Worm (Caenorhabditis elegans) whole organism, L3 larva: Measurements from ENCODE around the gene F54C9.14.
A peak's percentile ranks its signal among the peaks of the same experiment; 100 is the strongest.

Source experiments
- R02D3.7 ChIP-seq: fragments of 150-350 bp; optimal IDR thresholded peaks from 2 replicates; lab custom pipeline; 2014; ENCODE audit warnings: missing biosample characterization, missing genetic modification characterization
- ZK546.5 ChIP-seq: sonication (generic microtip); optimal IDR thresholded peaks from 2 replicates; lab custom pipeline; 2017; ENCODE audit warnings: missing biosample characterization, missing genetic modification characterization
- aly-2 ChIP-seq: fragments of 150-350 bp; optimal IDR thresholded peaks from 2 replicates; lab custom pipeline; 2014; ENCODE audit warnings: missing biosample characterization, missing genetic modification characterization
- ceh-82 ChIP-seq: fragments of 150-350 bp; optimal IDR thresholded peaks from 2 replicates; lab custom pipeline; 2014; ENCODE audit warnings: missing biosample characterization, missing genetic modification characterization
- ceh-9 ChIP-seq: sonication (generic microtip); optimal IDR thresholded peaks from 2 replicates; lab custom pipeline; 2018; ENCODE audit warnings: missing biosample characterization, missing genetic modification characterization
- daf-12 ChIP-seq: fragments of 150-350 bp; optimal IDR thresholded peaks from 2 replicates; lab custom pipeline; 2014; ENCODE audit warnings: missing biosample characterization, missing genetic modification reagents, missing genetic modification characterization
- egl-5 ChIP-seq: fragments of 150-350 bp; optimal IDR thresholded peaks from 2 replicates; lab custom pipeline; 2017; ENCODE audit warnings: missing biosample characterization, missing genetic modification reagents, missing genetic modification characterization, inconsistent platforms
- elt-1 ChIP-seq: fragments of 150-350 bp; optimal IDR thresholded peaks from 2 replicates; lab custom pipeline; 2014; ENCODE audit warnings: missing biosample characterization, missing genetic modification characterization
- elt-2 ChIP-seq: sonication (generic microtip); optimal IDR thresholded peaks from 2 replicates; lab custom pipeline; 2016; ENCODE audit warnings: missing genetic modification reagents, mild to moderate bottlenecking, missing genetic modification characterization, missing compliant biosample characterization
- elt-3 ChIP-seq, 3 experiments: fragments of 150-350 bp in 1 of 3; sonication (generic microtip) in 2 of 3; optimal IDR thresholded peaks; 2 replicates in 2 of 3; 4 replicates in 1 of 3; lab custom pipeline; 2014 to 2017; ENCODE audit warnings: missing biosample characterization in 3 of 3, missing genetic modification characterization in 3 of 3
- eor-1 ChIP-seq, 2 experiments: fragments of 150-350 bp; optimal IDR thresholded peaks; 2 replicates each; lab custom pipeline; 2014 to 2018; ENCODE audit warnings: missing biosample characterization in 2 of 2, missing genetic modification characterization in 2 of 2
- fkh-10 ChIP-seq: sonication (generic microtip); optimal IDR thresholded peaks from 2 replicates; lab custom pipeline; 2017; ENCODE audit warnings: missing biosample characterization, missing genetic modification reagents, missing genetic modification characterization
- fkh-2 ChIP-seq: fragments of 150-350 bp; optimal IDR thresholded peaks from 2 replicates; lab custom pipeline; 2014; ENCODE audit warnings: missing biosample characterization, missing genetic modification reagents, missing genetic modification characterization
- fos-1 ChIP-seq: fragments of 150-350 bp; optimal IDR thresholded peaks from 2 replicates; lab custom pipeline; 2014; ENCODE audit warnings: missing biosample characterization, missing genetic modification characterization
- hmg-11 ChIP-seq: sonication (generic microtip); optimal IDR thresholded peaks from 2 replicates; lab custom pipeline; 2016; ENCODE audit warnings: missing genetic modification characterization, missing compliant biosample characterization
- jun-1 ChIP-seq: fragments of 150-350 bp; optimal IDR thresholded peaks from 2 replicates; lab custom pipeline; 2014; ENCODE audit warnings: missing biosample characterization, missing genetic modification reagents, missing genetic modification characterization
- lin-15B ChIP-seq: fragments of 150-350 bp; optimal IDR thresholded peaks from 2 replicates; lab custom pipeline; 2014; ENCODE audit warnings: missing biosample characterization, missing genetic modification characterization
- lin-39 ChIP-seq: fragments of 150-350 bp; optimal IDR thresholded peaks from 2 replicates; lab custom pipeline; 2018; ENCODE audit warnings: missing biosample characterization, missing genetic modification reagents, missing genetic modification characterization
- mdl-1 ChIP-seq: fragments of 150-350 bp; optimal IDR thresholded peaks from 2 replicates; lab custom pipeline; 2014; ENCODE audit warnings: missing biosample characterization, missing genetic modification characterization
- mml-1 ChIP-seq: fragments of 150-350 bp; sonication (generic microtip); optimal IDR thresholded peaks from 3 replicates; lab custom pipeline; 2014; ENCODE audit warnings: missing biosample characterization, missing genetic modification characterization
- nhr-11 ChIP-seq: fragments of 150-350 bp; optimal IDR thresholded peaks from 2 replicates; lab custom pipeline; 2014; ENCODE audit warnings: missing biosample characterization, missing genetic modification characterization
- nhr-12 ChIP-seq: fragments of 150-350 bp; optimal IDR thresholded peaks from 2 replicates; lab custom pipeline; 2014; ENCODE audit warnings: missing biosample characterization, missing genetic modification characterization
- nhr-23 ChIP-seq: fragments of 150-350 bp; optimal IDR thresholded peaks from 2 replicates; lab custom pipeline; 2014; ENCODE audit warnings: missing biosample characterization, missing genetic modification reagents, missing genetic modification characterization
- nhr-237 ChIP-seq: fragments of 150-350 bp; optimal IDR thresholded peaks from 2 replicates; lab custom pipeline; 2014; ENCODE audit warnings: missing biosample characterization, missing genetic modification characterization
- nhr-25 ChIP-seq: sonication (generic microtip); optimal IDR thresholded peaks from 2 replicates; lab custom pipeline; 2017; ENCODE audit warnings: missing biosample characterization, missing genetic modification characterization
- nhr-28 ChIP-seq: fragments of 150-350 bp; optimal IDR thresholded peaks from 2 replicates; lab custom pipeline; 2014; ENCODE audit warnings: missing biosample characterization, missing genetic modification characterization
- nhr-43 ChIP-seq: sonication (generic microtip); optimal IDR thresholded peaks from 2 replicates; lab custom pipeline; 2016; ENCODE audit warnings: mild to moderate bottlenecking, missing genetic modification characterization, missing compliant biosample characterization; ENCODE audit not compliant: poor library complexity, severe bottlenecking
- nhr-76 ChIP-seq: fragments of 150-350 bp; sonication (generic microtip); optimal IDR thresholded peaks from 5 replicates; lab custom pipeline; 2014; ENCODE audit warnings: missing biosample characterization, missing genetic modification characterization
- pha-4 ChIP-seq: fragments of 150-350 bp; optimal IDR thresholded peaks from 2 replicates; lab custom pipeline; 2014; ENCODE audit warnings: missing biosample characterization, missing genetic modification reagents, missing genetic modification characterization
- skn-1 ChIP-seq: fragments of 150-350 bp; optimal IDR thresholded peaks from 2 replicates; lab custom pipeline; 2014; ENCODE audit warnings: missing biosample characterization, missing genetic modification characterization
- snpc-4 ChIP-seq: fragments of 150-350 bp; optimal IDR thresholded peaks from 2 replicates; lab custom pipeline; 2014; ENCODE audit warnings: missing biosample characterization, missing genetic modification characterization
- tbx-2 ChIP-seq: sonication (generic microtip); optimal IDR thresholded peaks from 2 replicates; lab custom pipeline; 2016; ENCODE audit warnings: mild to moderate bottlenecking, missing genetic modification characterization, missing compliant biosample characterization
- unc-62 ChIP-seq: fragments of 150-350 bp; sonication (generic microtip); optimal IDR thresholded peaks from 4 replicates; lab custom pipeline; 2014; ENCODE audit warnings: missing biosample characterization, missing genetic modification reagents, missing genetic modification characterization
- zag-1 ChIP-seq: fragments of 150-350 bp; optimal IDR thresholded peaks from 2 replicates; lab custom pipeline; 2014; ENCODE audit warnings: missing biosample characterization, missing genetic modification characterization

F54C9.14 gene

ce11 chrII:8518210-8518609 lies 43.9 kb upstream of the F54C9.14 start, which contains the start of gene T13H5.8:
T13H5.8 (plus strand) TSS chrII:8518510.
- TF ChIP-seq unc-62 (GFP tag; lab: Kevin White, UChicago) (no peak), hmg-11 (tag; lab: Kevin White, UChicago) (no peak), snpc-4 (tag; lab: Kevin White, UChicago) (no peak), fkh-2 (tag; lab: Kevin White, UChicago) (no peak), jun-1 (tag; lab: Kevin White, UChicago) (no peak), nhr-237 (no peak), daf-12 (tag; lab: Kevin White, UChicago) (no peak), elt-1 (tag; lab: Kevin White, UChicago) (no peak), mdl-1 (tag; lab: Kevin White, UChicago) (no peak), zag-1 (tag; lab: Kevin White, UChicago) (no peak), nhr-11 (tag; lab: Kevin White, UChicago) (no peak), nhr-12 (tag; lab: Kevin White, UChicago) (no peak), fkh-10 (GFP tag; lab: Kevin White, UChicago) (no peak), lin-15B (tag; lab: Kevin White, UChicago) (no peak)

ce11 chrII:8520625-8521024 lies 41.5 kb upstream of the F54C9.14 start, which contains the start of gene cht-2:
cht-2 (plus strand) TSS chrII:8520925.
- no peak for TF ChIP-seq lin-15B (tag; lab: Kevin White, UChicago)
- TF ChIP-seq R02D3.7 (tag; lab: Kevin White, UChicago) = no peak
- no peak for TF ChIP-seq lin-39 (tag; lab: Kevin White, UChicago)
- no peak for TF ChIP-seq jun-1 (tag; lab: Kevin White, UChicago)
- no peak for TF ChIP-seq aly-2 (tag; lab: Kevin White, UChicago)
- TF ChIP-seq, all 47 proteins: peak for 0

ce11 chrII:8525133-8525736 lies 36.9 kb upstream of the F54C9.14 start, which contains the start of the genes prp-9 and mrps-18B:
prp-9 (minus strand) TSS chrII:8525396.
mrps-18B (plus strand) TSS chrII:8525681.
- TF ChIP-seq nhr-43 (tag; lab: Kevin White, UChicago) (no peak), unc-62 (GFP tag; lab: Kevin White, UChicago) (no peak), elt-3 (tag; optimal IDR thresholded peaks at IDR 0.05; lab: Kevin White, UChicago) (no peak), eor-1 (tag; optimal IDR thresholded peaks at IDR 0.05; lab: Kevin White, UChicago) (no peak), fos-1 (no peak), ZK546.5 (tag; lab: Kevin White, UChicago) (no peak), hmg-11 (tag; lab: Kevin White, UChicago) (peak; percentile 1), mml-1 (no peak), elt-2 (tag; lab: Kevin White, UChicago) (peak; percentile 13), jun-1 (tag; lab: Kevin White, UChicago) (no peak), skn-1 (tag; lab: Kevin White, UChicago) (no peak), nhr-76 (no peak), ceh-82 (tag; lab: Kevin White, UChicago) (no peak), ceh-9 (tag; lab: Kevin White, UChicago) (no peak), pha-4 (tag; lab: Kevin White, UChicago) (peak; percentile 71), tbx-2 (tag; lab: Kevin White, UChicago) (no peak), nhr-23 (tag; lab: Kevin White, UChicago) (peak; percentile 67), egl-5 (tag; lab: Kevin White, UChicago) (no peak), snpc-4 (tag; lab: Kevin White, UChicago) (peak; percentile 71), aly-2 (tag; lab: Kevin White, UChicago) (no peak), lin-15B (tag; lab: Kevin White, UChicago) (peak; percentile 33), nhr-11 (tag; lab: Kevin White, UChicago) (no peak)
- TF ChIP-seq, all 47 proteins: peak for 6

ce11 chrII:8529176-8529698 lies 32.9 kb upstream of the F54C9.14 start:
- TF ChIP-seq elt-1 (tag; lab: Kevin White, UChicago) (no peak), fkh-10 (GFP tag; lab: Kevin White, UChicago) (no peak), nhr-28 (tag; lab: Kevin White, UChicago) (no peak), elt-2 (tag; lab: Kevin White, UChicago) (no peak), nhr-23 (tag; lab: Kevin White, UChicago) (peak; percentile 11), ceh-82 (tag; lab: Kevin White, UChicago) (no peak), nhr-25 (tag; lab: Kevin White, UChicago) (peak; percentile 50), nhr-43 (tag; lab: Kevin White, UChicago) (no peak)
